Worm (Caenorhabditis elegans) whole organism, L3 larva: Measurements from ENCODE around the gene cyp-29A4.

Experiments used
- ZK546.5 ChIP-seq: sonication (generic microtip); optimal IDR thresholded peaks from 2 replicates; lab custom pipeline; 2017; ENCODE audit warnings: missing biosample characterization, missing genetic modification characterization
- fkh-2 ChIP-seq: fragments of 150-350 bp; optimal IDR thresholded peaks from 2 replicates; lab custom pipeline; 2014; ENCODE audit warnings: missing biosample characterization, missing genetic modification reagents, missing genetic modification characterization
- lin-15B ChIP-seq: fragments of 150-350 bp; optimal IDR thresholded peaks from 2 replicates; lab custom pipeline; 2014; ENCODE audit warnings: missing biosample characterization, missing genetic modification characterization
- mdl-1 ChIP-seq: fragments of 150-350 bp; optimal IDR thresholded peaks from 2 replicates; lab custom pipeline; 2014; ENCODE audit warnings: missing biosample characterization, missing genetic modification characterization
- nfya-1 ChIP-seq: sonication (generic microtip); optimal IDR thresholded peaks from 2 replicates; lab custom pipeline; 2017; ENCODE audit warnings: missing genetic modification characterization, mild to moderate bottlenecking, missing compliant biosample characterization, antibody characterized with exemption, moderate library complexity; ENCODE audit not compliant: insufficient read depth
- nhr-11 ChIP-seq: fragments of 150-350 bp; optimal IDR thresholded peaks from 2 replicates; lab custom pipeline; 2014; ENCODE audit warnings: missing biosample characterization, missing genetic modification characterization
- nhr-12 ChIP-seq: fragments of 150-350 bp; optimal IDR thresholded peaks from 2 replicates; lab custom pipeline; 2014; ENCODE audit warnings: missing biosample characterization, missing genetic modification characterization
- nhr-23 ChIP-seq: fragments of 150-350 bp; optimal IDR thresholded peaks from 2 replicates; lab custom pipeline; 2014; ENCODE audit warnings: missing biosample characterization, missing genetic modification reagents, missing genetic modification characterization
- nhr-237 ChIP-seq: fragments of 150-350 bp; optimal IDR thresholded peaks from 2 replicates; lab custom pipeline; 2014; ENCODE audit warnings: missing biosample characterization, missing genetic modification characterization
- pha-4 ChIP-seq: fragments of 150-350 bp; optimal IDR thresholded peaks from 2 replicates; lab custom pipeline; 2014; ENCODE audit warnings: missing biosample characterization, missing genetic modification reagents, missing genetic modification characterization

DNA sequence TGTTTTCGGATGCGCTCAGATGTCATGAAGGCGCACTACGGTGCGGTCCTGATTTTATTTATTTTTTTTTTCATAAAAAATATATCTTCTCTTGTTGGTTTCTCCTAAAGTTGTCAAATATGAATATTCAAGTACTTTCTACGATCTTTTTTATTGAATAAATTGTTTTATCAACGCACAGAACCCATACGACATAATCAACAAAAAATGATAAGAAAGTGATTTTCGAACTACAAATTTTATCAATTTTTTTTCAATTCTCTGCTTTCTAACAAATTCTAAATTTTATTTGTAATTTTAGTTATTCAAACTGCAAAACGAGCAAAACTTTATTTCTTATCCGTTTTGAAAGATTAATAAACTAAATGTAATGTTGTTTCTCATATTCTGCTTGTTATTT is 47.3 kb downstream of the cyp-29A4 start:
- TF ChIP-seq lin-15B (tag; lab: Kevin White, UChicago) = no peak
- TF ChIP-seq nfya-1 (tag; lab: Kevin White, UChicago) = no peak
- TF ChIP-seq mdl-1 (tag; lab: Kevin White, UChicago) = no peak
- TF ChIP-seq nhr-237 (tag; lab: Kevin White, UChicago) = no peak
- no peak for TF ChIP-seq fkh-2
- no peak for TF ChIP-seq nhr-23 (tag; lab: Kevin White, UChicago)
- TF ChIP-seq nhr-12 = no peak
- no peak for TF ChIP-seq nhr-11
- no peak for TF ChIP-seq pha-4 (tag; lab: Kevin White, UChicago)
- TF ChIP-seq ZK546.5 (tag; lab: Kevin White, UChicago) = no peak
